Worm (Caenorhabditis elegans) whole organism, L2 larva: ENCODE data around the gene C50F7.9.

Source experiments
- ZK546.5 ChIP-seq: sonication (generic microtip); optimal IDR thresholded peaks from 2 replicates; lab custom pipeline; 2017; ENCODE audit warnings: missing biosample characterization, missing genetic modification characterization
- ama-1 ChIP-seq: fragments of 150-350 bp; optimal IDR thresholded peaks from 2 replicates; lab custom pipeline; 2018; ENCODE audit warnings: inconsistent platforms
- nhr-11 ChIP-seq: fragments of 150-350 bp; optimal IDR thresholded peaks from 2 replicates; lab custom pipeline; 2014; ENCODE audit warnings: missing biosample characterization, missing genetic modification characterization
- nhr-77 ChIP-seq: fragments of 150-350 bp; optimal IDR thresholded peaks from 2 replicates; lab custom pipeline; 2014; ENCODE audit warnings: missing biosample characterization, missing genetic modification characterization

ce11 chrIV:7689326-7689725 lies 42.5 kb downstream of the C50F7.9 start:
- no peak for TF ChIP-seq ama-1 (lab: Kevin White, UChicago)
- no peak for TF ChIP-seq ZK546.5
- no peak for TF ChIP-seq nhr-77 (tag; lab: Kevin White, UChicago)
- no peak for TF ChIP-seq nhr-11 (tag; lab: Kevin White, UChicago)
